Worm (Caenorhabditis elegans) whole organism, L1 larva: Measurements from ENCODE around the gene efn-4.

ENCODE experiments used
- C04F5.9 ChIP-seq: sonication (generic microtip); optimal IDR thresholded peaks from 2 replicates; lab custom pipeline; 2016; ENCODE audit warnings: missing genetic modification characterization, missing compliant biosample characterization
- ceh-90 ChIP-seq: sonication (generic microtip); optimal IDR thresholded peaks from 2 replicates; lab custom pipeline; 2016; ENCODE audit warnings: missing genetic modification characterization, missing compliant biosample characterization
- fkh-10 ChIP-seq: sonication (generic microtip); optimal IDR thresholded peaks from 2 replicates; lab custom pipeline; 2017; ENCODE audit warnings: missing biosample characterization, missing genetic modification reagents, missing genetic modification characterization
- lin-13 ChIP-seq: fragments of 150-350 bp; optimal IDR thresholded peaks from 2 replicates; lab custom pipeline; 2014; ENCODE audit warnings: missing biosample characterization, missing genetic modification reagents, missing genetic modification characterization
- nhr-237 ChIP-seq: fragments of 150-350 bp; optimal IDR thresholded peaks from 2 replicates; lab custom pipeline; 2014; ENCODE audit warnings: missing biosample characterization, missing genetic modification characterization
- unc-62 ChIP-seq: fragments of 150-350 bp; optimal IDR thresholded peaks from 2 replicates; lab custom pipeline; 2014; ENCODE audit warnings: missing biosample characterization, missing genetic modification reagents, missing genetic modification characterization
- zag-1 ChIP-seq: fragments of 150-350 bp; optimal IDR thresholded peaks from 2 replicates; lab custom pipeline; 2014; ENCODE audit warnings: missing biosample characterization, missing genetic modification characterization
- zip-4 ChIP-seq: fragments of 200-800 bp; sonication (Bioruptor generic); optimal IDR thresholded peaks from 2 replicates; lab custom pipeline; 2018; ENCODE audit warnings: mild to moderate bottlenecking, missing genetic modification characterization, moderate library complexity, missing compliant biosample characterization

DNA sequence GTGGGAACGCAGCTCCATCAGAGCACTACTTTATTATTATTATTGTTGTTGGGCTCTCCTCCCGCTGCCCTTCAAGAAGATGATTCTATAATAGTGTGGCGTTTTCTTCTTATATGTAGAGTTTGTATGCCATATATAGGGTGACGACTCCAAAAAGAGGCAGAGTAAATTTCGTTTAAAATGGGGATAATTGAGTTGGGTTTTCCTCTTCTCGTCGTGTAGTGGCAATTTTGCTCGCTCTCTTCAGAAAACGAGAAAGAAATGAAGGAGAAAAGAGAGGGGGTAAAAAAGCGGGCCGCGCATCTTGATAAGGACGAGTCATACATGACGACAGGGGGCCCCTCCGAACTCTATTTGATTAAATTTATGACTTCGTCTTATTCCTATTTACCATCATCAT is 4.4 kb downstream of the efn-4 start:
- TF ChIP-seq zip-4 (GFP tag; lab: Kevin White, UChicago): no peak
- no peak for TF ChIP-seq C04F5.9 (tag; lab: Kevin White, UChicago)
- peak; percentile 24 for TF ChIP-seq fkh-10
- no peak for TF ChIP-seq zag-1 (tag; lab: Kevin White, UChicago)
- no peak for TF ChIP-seq unc-62
- TF ChIP-seq lin-13 (GFP tag; lab: Kevin White, UChicago): no peak
- TF ChIP-seq ceh-90 (tag; lab: Kevin White, UChicago): no peak
- TF ChIP-seq nhr-237 (tag; lab: Kevin White, UChicago): no peak
